Fruit fly (Drosophila melanogaster): Measurements from ENCODE around the gene CG17271.
A peak's percentile ranks its signal among the peaks of the same experiment; 100 is the strongest.

CG17271 gene

dm6 chr3R:20821815-20822375 lies at the start of gene CG17271, which contains the start of gene RpS20 (continued):
- TF ChIP-seq CG6272 (GFP tag; IDR thresholded peaks at IDR 0.05) (peak; percentile 90), CG9727 (GFP tag; optimal IDR thresholded peaks at IDR 0.05) (peak; percentile 91), tll (GFP tag; optimal IDR thresholded peaks at IDR 0.05) (peak; percentile 14 to 67), NfI (GFP tag; optimal IDR thresholded peaks at IDR 0.05) (peak; percentile 87), pb (GFP tag; optimal IDR thresholded peaks at IDR 0.05) (peak; percentile 91), ci (GFP tag; IDR thresholded peaks at IDR 0.05) (peak; percentile 89), btn (GFP tag; optimal IDR thresholded peaks at IDR 0.05) (peak; percentile 83), rib (GFP tag; IDR thresholded peaks at IDR 0.05) (peak; percentile 71; the same call in 1 of the 2 replicates), Sox100B (GFP tag; optimal IDR thresholded peaks at IDR 0.05) (peak; percentile 82), CG15011 (GFP tag; optimal IDR thresholded peaks at IDR 0.05) (peak; percentile 67), dmrt11E (tag; optimal IDR thresholded peaks at IDR 0.05) (peak; percentile 87), CG2116 (GFP tag; optimal IDR thresholded peaks at IDR 0.05) (peak; percentile 95), CG7928 (GFP tag; optimal IDR thresholded peaks at IDR 0.05) (peak; percentile 71), Rfx (GFP tag; IDR thresholded peaks at IDR 0.05) (peak; percentile 92), tx (GFP tag; optimal IDR thresholded peaks at IDR 0.05) (peak; percentile 95), HLHmδ (GFP tag; optimal IDR thresholded peaks at IDR 0.05) (peak; percentile 7), dpn (GFP tag; optimal IDR thresholded peaks at IDR 0.05) (peak; percentile 95 to 97), unc-4 (GFP tag; IDR thresholded peaks at IDR 0.05; ENCODE audit: partially characterized antibody) (0 out of 2 replicates have a peak, but pooled peaks have one; percentile 16), CG12769 (tag; optimal IDR thresholded peaks at IDR 0.05) (peak; percentile 93), ap (GFP tag; IDR thresholded peaks at IDR 0.05) (peak; percentile 81), nau (GFP tag; optimal IDR thresholded peaks at IDR 0.05) (peak; percentile 82), BEAF-32 (GFP tag; optimal IDR thresholded peaks at IDR 0.05) (peak; percentile 60), CG33557 (GFP tag; optimal IDR thresholded peaks at IDR 0.05) (peak; percentile 85), CG1602 (GFP tag; optimal IDR thresholded peaks at IDR 0.05) (peak; percentile 88), stwl (tag; optimal IDR thresholded peaks at IDR 0.05) (peak; percentile 68), CG34224 (GFP tag; IDR thresholded peaks at IDR 0.05; ENCODE audit: partially characterized antibody) (no peak), sens-2 (GFP tag; IDR thresholded peaks at IDR 0.05) (peak; percentile 50), CG4360 (GFP tag; IDR thresholded peaks at IDR 0.05) (peak; percentile 49), CG1529 (GFP tag; optimal IDR thresholded peaks at IDR 0.05) (peak; percentile 76), CG13424 (tag; optimal IDR thresholded peaks at IDR 0.05) (peak; percentile 94), CG30020 (tag; optimal IDR thresholded peaks at IDR 0.05) (peak; percentile 85), CHES-1-like (GFP tag; optimal IDR thresholded peaks at IDR 0.05) (peak; percentile 97), CG2120 (GFP tag; optimal IDR thresholded peaks at IDR 0.05) (peak; percentile 97), jumu (GFP tag; optimal IDR thresholded peaks at IDR 0.05) (peak; percentile 96), CG16813 (GFP tag; IDR thresholded peaks at IDR 0.05; ENCODE audit: partially characterized antibody) (no peak), crc (GFP tag; optimal IDR thresholded peaks at IDR 0.05) (peak; percentile 94), wor (GFP tag; IDR thresholded peaks at IDR 0.05) (peak; percentile 69), CG18476 (GFP tag; optimal IDR thresholded peaks at IDR 0.05) (peak; percentile 86), Rx (GFP tag; IDR thresholded peaks at IDR 0.05) (peak; percentile 87), Nf-YC (tag; optimal IDR thresholded peaks at IDR 0.05) (peak; percentile 81), Trl (optimal IDR thresholded peaks at IDR 0.05) (no peak), Trl (GFP tag; optimal IDR thresholded peaks at IDR 0.05) (peak; percentile 97), CG10147 (GFP tag; optimal IDR thresholded peaks at IDR 0.05) (peak; percentile 75), CG13296 (GFP tag; optimal IDR thresholded peaks at IDR 0.05) (peak; percentile 80), CG11093 (GFP tag; IDR thresholded peaks at IDR 0.05) (peak; percentile 79), Lhr (GFP tag; optimal IDR thresholded peaks at IDR 0.05) (peak; percentile 92), Mrtf (GFP tag; IDR thresholded peaks at IDR 0.05) (peak; percentile 78), CG15514 (GFP tag; optimal IDR thresholded peaks at IDR 0.05) (peak; percentile 94), CG15073 (GFP tag; optimal IDR thresholded peaks at IDR 0.05) (peak; percentile 53), gsb-n (tag; optimal IDR thresholded peaks at IDR 0.05) (peak; percentile 85)
